Worm (Caenorhabditis elegans) whole organism, mixed stage, embryonic: ENCODE measurements around the gene R05A10.7.

Experiments used
- M03D4.4 ChIP-seq: sonication (generic microtip); optimal IDR thresholded peaks from 2 replicates; lab custom pipeline; 2017; ENCODE audit warnings: mild to moderate bottlenecking, missing genetic modification characterization, missing compliant biosample characterization
- blmp-1 ChIP-seq: fragments of 150-350 bp; optimal IDR thresholded peaks from 2 replicates; lab custom pipeline; 2014; ENCODE audit warnings: missing biosample characterization, missing genetic modification characterization
- ceh-43 ChIP-seq: fragments of 200-800 bp; sonication (Bioruptor generic); optimal IDR thresholded peaks from 2 replicates; lab custom pipeline; 2018; ENCODE audit warnings: mild to moderate bottlenecking, missing genetic modification characterization, moderate library complexity, missing compliant biosample characterization
- ces-1 ChIP-seq: fragments of 150-350 bp; optimal IDR thresholded peaks from 2 replicates; lab custom pipeline; 2014; ENCODE audit warnings: missing biosample characterization, missing genetic modification reagents, missing genetic modification characterization
- elt-3 ChIP-seq: fragments of 150-350 bp; optimal IDR thresholded peaks from 2 replicates; lab custom pipeline; 2014; ENCODE audit warnings: missing biosample characterization, missing genetic modification characterization
- mab-5 ChIP-seq: fragments of 150-350 bp; optimal IDR thresholded peaks from 2 replicates; lab custom pipeline; 2014; ENCODE audit warnings: missing biosample characterization, missing genetic modification characterization
- nhr-237 ChIP-seq: fragments of 150-350 bp; optimal IDR thresholded peaks from 2 replicates; lab custom pipeline; 2014; ENCODE audit warnings: missing biosample characterization, missing genetic modification characterization
- nhr-28 ChIP-seq: fragments of 150-350 bp; optimal IDR thresholded peaks from 2 replicates; lab custom pipeline; 2014; ENCODE audit warnings: missing biosample characterization, missing genetic modification characterization
- nhr-76 ChIP-seq: sonication (generic microtip); optimal IDR thresholded peaks from 2 replicates; lab custom pipeline; 2017; ENCODE audit warnings: missing biosample characterization, missing genetic modification characterization
- pha-4 ChIP-seq: fragments of 150-350 bp; optimal IDR thresholded peaks from 2 replicates; lab custom pipeline; 2018; ENCODE audit warnings: missing biosample characterization, missing genetic modification reagents, missing genetic modification characterization
- unc-39 ChIP-seq: fragments of 150-350 bp; optimal IDR thresholded peaks from 2 replicates; lab custom pipeline; 2014; ENCODE audit warnings: missing biosample characterization, missing genetic modification characterization
- unc-62 ChIP-seq: fragments of 150-350 bp; optimal IDR thresholded peaks from 2 replicates; lab custom pipeline; 2014; ENCODE audit warnings: missing biosample characterization, missing genetic modification reagents, missing genetic modification characterization
- ztf-11 ChIP-seq: fragments of 150-350 bp; optimal IDR thresholded peaks from 2 replicates; lab custom pipeline; 2014; ENCODE audit warnings: missing biosample characterization, missing genetic modification characterization

DNA sequence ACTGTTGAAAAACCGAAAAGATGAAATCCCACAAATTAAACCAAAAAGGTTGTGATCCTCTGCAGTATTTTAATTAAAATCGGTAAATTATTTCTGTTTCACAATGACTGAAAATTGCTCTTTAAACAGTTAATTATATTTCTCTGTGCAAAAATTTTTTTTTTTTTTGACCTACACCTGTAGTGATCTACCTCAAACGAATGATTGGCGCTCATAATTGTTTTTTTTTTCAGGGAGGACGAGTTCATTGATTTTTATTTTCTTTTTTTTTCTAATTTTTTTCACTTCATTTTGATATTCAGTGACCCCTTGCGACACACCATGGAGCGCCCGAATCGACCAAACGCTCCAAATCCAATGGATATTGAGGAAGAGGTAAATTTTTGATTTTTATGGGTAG, 33.5 kb upstream of the R05A10.7 start, which contains the start of gene F02H6.2:
- TF ChIP-seq mab-5 (tag; lab: Kevin White, UChicago) (no peak), elt-3 (no peak), ces-1 (no peak), unc-62 (GFP tag; lab: Kevin White, UChicago) (no peak), M03D4.4 (tag; lab: Kevin White, UChicago) (no peak), nhr-76 (tag; lab: Kevin White, UChicago) (no peak), pha-4 (tag; lab: Kevin White, UChicago) (no peak), unc-39 (tag; lab: Kevin White, UChicago) (no peak), ztf-11 (no peak), nhr-28 (tag; lab: Kevin White, UChicago) (no peak), ceh-43 (no peak), nhr-237 (tag; lab: Kevin White, UChicago) (no peak), blmp-1 (no peak)
